ENCODE assay signal across 7 worm cellular contexts in genomic region chrIII:5991142-5991930, ce11.
TF ChIP-seq lines count a peak whose summit lies in the region.

TSS of gene T04C9.2 (plus strand) at chrIII:5991880.

TF ChIP-seq in whole organism, L1 larva, 84 proteins besides CTCF, POLR2A, EP300 and RAD21:
- TF ChIP-seq fkh-10 (GFP tag; optimal IDR thresholded peaks at IDR 0.05; lab: Kevin White, UChicago) = peak; percentile 37
- peak; percentile 55 for TF ChIP-seq lin-14 (GFP tag; optimal IDR thresholded peaks at IDR 0.05; lab: Kevin White, UChicago)
- peak in 1 of 2 experiments; percentile 7 for TF ChIP-seq lsy-2 (tag; optimal IDR thresholded peaks at IDR 0.05; lab: Kevin White, UChicago)
- TF ChIP-seq nhr-84 (tag; optimal IDR thresholded peaks at IDR 0.05; lab: Kevin White, UChicago) = no peak

TF ChIP-seq in whole organism, L2 larva, 48 proteins besides CTCF, POLR2A, EP300 and RAD21:
- TF ChIP-seq C34F6.9 (tag; optimal IDR thresholded peaks at IDR 0.05; lab: Kevin White, UChicago) (no peak), ceh-82 (tag; optimal IDR thresholded peaks at IDR 0.05; lab: Kevin White, UChicago) (no peak), mab-5 (tag; optimal IDR thresholded peaks at IDR 0.05; lab: Kevin White, UChicago) (peak; percentile 86), Y55F3AM.14 (GFP tag; optimal IDR thresholded peaks at IDR 0.05; lab: Kevin White, UChicago) (peak; percentile 13), unc-55 (GFP tag; optimal IDR thresholded peaks at IDR 0.05; lab: Kevin White, UChicago) (peak; percentile 22), zag-1 (tag; optimal IDR thresholded peaks at IDR 0.05; lab: Kevin White, UChicago) (peak; percentile 22), nhr-129 (tag; optimal IDR thresholded peaks at IDR 0.05; lab: Kevin White, UChicago) (peak; percentile 6), nhr-237 (tag; optimal IDR thresholded peaks at IDR 0.05; lab: Kevin White, UChicago) (no peak)

TF ChIP-seq in whole organism, L3 larva, 47 proteins besides CTCF, POLR2A, EP300 and RAD21 (continues in another document):
- no peak for TF ChIP-seq unc-39 (tag; optimal IDR thresholded peaks at IDR 0.05; lab: Kevin White, UChicago)
- TF ChIP-seq pqm-1 (tag; optimal IDR thresholded peaks at IDR 0.05; lab: Kevin White, UChicago) = peak; percentile 29
- no peak for TF ChIP-seq skn-1 (tag; optimal IDR thresholded peaks at IDR 0.05; lab: Kevin White, UChicago)
- TF ChIP-seq nfya-1 (tag; optimal IDR thresholded peaks at IDR 0.05; lab: Kevin White, UChicago; ENCODE audit: insufficient read depth) = peak; percentile 23
- no peak for TF ChIP-seq egl-5 (tag; optimal IDR thresholded peaks at IDR 0.05; lab: Kevin White, UChicago)
- TF ChIP-seq nhr-77 (tag; optimal IDR thresholded peaks at IDR 0.05; lab: Kevin White, UChicago) = no peak
- TF ChIP-seq mml-1 (tag; optimal IDR thresholded peaks at IDR 0.05; lab: Kevin White, UChicago) = no peak
- TF ChIP-seq lsy-12 (tag; optimal IDR thresholded peaks at IDR 0.05; lab: Kevin White, UChicago) = no peak
- no peak for TF ChIP-seq ZK546.5 (tag; optimal IDR thresholded peaks at IDR 0.05; lab: Kevin White, UChicago)
- no peak for TF ChIP-seq daf-12 (tag; optimal IDR thresholded peaks at IDR 0.05; lab: Kevin White, UChicago)
- peak; percentile 80 for TF ChIP-seq elt-1 (tag; optimal IDR thresholded peaks at IDR 0.05; lab: Kevin White, UChicago)
- no peak for TF ChIP-seq nhr-11 (tag; optimal IDR thresholded peaks at IDR 0.05; lab: Kevin White, UChicago)
- TF ChIP-seq ztf-4 (tag; optimal IDR thresholded peaks at IDR 0.05; lab: Kevin White, UChicago) = no peak
- no peak for TF ChIP-seq nhr-67 (tag; optimal IDR thresholded peaks at IDR 0.05; lab: Kevin White, UChicago)
- no peak for TF ChIP-seq nhr-43 (tag; optimal IDR thresholded peaks at IDR 0.05; lab: Kevin White, UChicago; ENCODE audit: poor library complexity, severe bottlenecking)
- peak; percentile 31 for TF ChIP-seq fkh-10 (GFP tag; optimal IDR thresholded peaks at IDR 0.05; lab: Kevin White, UChicago)

TF ChIP-seq in whole organism, L4 larva, 104 proteins besides CTCF, POLR2A, EP300 and RAD21 (continues in another document):
- TF ChIP-seq cey-2 (tag; optimal IDR thresholded peaks at IDR 0.05; lab: Kevin White, UChicago; ENCODE audit: borderline replicate concordance, insufficient read depth) (no peak), lin-13 (GFP tag; optimal IDR thresholded peaks at IDR 0.05; lab: Kevin White, UChicago) (no peak), F44E2.7 (GFP tag; IDR thresholded peaks at IDR 0.05; lab: Robert Waterston, UW) (no peak), Y75B8A.6 (GFP tag; IDR thresholded peaks at IDR 0.05; lab: Robert Waterston, UW) (no peak), snpc-4 (tag; optimal IDR thresholded peaks at IDR 0.05; lab: Kevin White, UChicago) (no peak), ama-1 (optimal IDR thresholded peaks at IDR 0.05; lab: Kevin White, UChicago) (no peak), ceh-20 (GFP tag; IDR thresholded peaks at IDR 0.05; lab: Robert Waterston, UW) (peak; percentile 57; the same call in 1 of the 2 replicates), zip-11 (GFP tag; IDR thresholded peaks at IDR 0.05; lab: Robert Waterston, UW) (no peak), spr-1 (tag; optimal IDR thresholded peaks at IDR 0.05; lab: Kevin White, UChicago) (no peak), gei-8 (GFP tag; optimal IDR thresholded peaks at IDR 0.05; lab: Kevin White, UChicago) (no peak), dmd-6 (GFP tag; IDR thresholded peaks at IDR 0.05; lab: Robert Waterston, UW) (peak; percentile 51; the same call in 1 of the 2 replicates), lim-7 (GFP tag; IDR thresholded peaks at IDR 0.05; lab: Robert Waterston, UW) (no peak), egl-27 (tag; optimal IDR thresholded peaks at IDR 0.05; lab: Kevin White, UChicago) (no peak), F49E8.2 (tag; optimal IDR thresholded peaks at IDR 0.05; lab: Kevin White, UChicago; ENCODE audit: borderline replicate concordance) (no peak), ctbp-1 (GFP tag; IDR thresholded peaks at IDR 0.05; lab: Robert Waterston, UW) (0 out of 2 replicates have a peak, but pooled peaks have one; percentile 45)

TF ChIP-seq in whole organism, late embryonic, 69 proteins besides CTCF, POLR2A, EP300 and RAD21:
- peak; percentile 51 for TF ChIP-seq unc-42 (tag; optimal IDR thresholded peaks at IDR 0.05; lab: Kevin White, UChicago)
- TF ChIP-seq K09A11.1 (tag; optimal IDR thresholded peaks at IDR 0.05; lab: Kevin White, UChicago; ENCODE audit: insufficient read depth) = no peak
- TF ChIP-seq sdc-2 (tag; optimal IDR thresholded peaks at IDR 0.05; lab: Kevin White, UChicago) = no peak
- no peak for TF ChIP-seq C38D4.7 (GFP tag; optimal IDR thresholded peaks at IDR 0.05; lab: Kevin White, UChicago)
- peak; percentile 47 for TF ChIP-seq unc-55 (GFP tag; optimal IDR thresholded peaks at IDR 0.05; lab: Kevin White, UChicago)
- no peak for TF ChIP-seq mec-3 (tag; optimal IDR thresholded peaks at IDR 0.05; lab: Kevin White, UChicago; ENCODE audit: borderline replicate concordance)

TF ChIP-seq in whole organism, mixed stage, embryonic, 35 proteins besides CTCF, POLR2A, EP300 and RAD21:
- TF ChIP-seq elt-1 (tag; optimal IDR thresholded peaks at IDR 0.05; lab: Kevin White, UChicago; ENCODE audit: borderline replicate concordance, insufficient read depth) (peak; percentile 12), nhr-28 (tag; optimal IDR thresholded peaks at IDR 0.05; lab: Kevin White, UChicago) (no peak), sptf-1 (tag; optimal IDR thresholded peaks at IDR 0.05; lab: Kevin White, UChicago) (no peak), M03D4.4 (tag; optimal IDR thresholded peaks at IDR 0.05; lab: Kevin White, UChicago) (no peak), unc-120 (tag; optimal IDR thresholded peaks at IDR 0.05; lab: Kevin White, UChicago; ENCODE audit: poor library complexity, severe bottlenecking) (no peak), pha-4 (tag; optimal IDR thresholded peaks at IDR 0.05; lab: Kevin White, UChicago) (no peak), elt-3 (tag; optimal IDR thresholded peaks at IDR 0.05; lab: Kevin White, UChicago) (no peak), lsy-2 (tag; optimal IDR thresholded peaks at IDR 0.05; lab: Kevin White, UChicago) (no peak), snpc-4 (tag; optimal IDR thresholded peaks at IDR 0.05; lab: Kevin White, UChicago) (no peak), mab-5 (tag; optimal IDR thresholded peaks at IDR 0.05; lab: Kevin White, UChicago) (no peak), unc-62 (GFP tag; optimal IDR thresholded peaks at IDR 0.05; lab: Kevin White, UChicago) (peak; percentile 51), ham-2 (GFP tag; optimal IDR thresholded peaks at IDR 0.05; lab: Kevin White, UChicago) (no peak), bed-3 (GFP tag; optimal IDR thresholded peaks at IDR 0.05; lab: Kevin White, UChicago) (no peak), nhr-2 (tag; optimal IDR thresholded peaks at IDR 0.05; lab: Kevin White, UChicago) (no peak), cnd-1 (tag; optimal IDR thresholded peaks at IDR 0.05; lab: Kevin White, UChicago) (no peak)

TF ChIP-seq in whole organism, young adult, 124 proteins besides CTCF, POLR2A, EP300 and RAD21:
- TF ChIP-seq snpc-1.3 (tag; optimal IDR thresholded peaks at IDR 0.05; lab: Kevin White, UChicago; ENCODE audit: insufficient read depth) = no peak
- TF ChIP-seq nhr-80 (tag; optimal IDR thresholded peaks at IDR 0.05; lab: Kevin White, UChicago) = peak; percentile 45
- TF ChIP-seq let-526 (GFP tag; IDR thresholded peaks at IDR 0.05; lab: Robert Waterston, UW) = no peak
- TF ChIP-seq B0019.2 (GFP tag; conservative IDR thresholded peaks at IDR 0.05; lab: Robert Waterston, UW) = no peak
- no peak for TF ChIP-seq fkh-3 (tag; optimal IDR thresholded peaks at IDR 0.05; lab: Kevin White, UChicago)
- TF ChIP-seq snpc-3.4 (tag; optimal IDR thresholded peaks at IDR 0.05; lab: Kevin White, UChicago) = no peak
- no peak for TF ChIP-seq Y79H2A.3 (GFP tag; conservative IDR thresholded peaks at IDR 0.05; lab: Robert Waterston, UW)
- no peak for TF ChIP-seq attf-6 (GFP tag; IDR thresholded peaks at IDR 0.05; lab: Robert Waterston, UW)
- TF ChIP-seq let-607 (tag; optimal IDR thresholded peaks at IDR 0.05; lab: Kevin White, UChicago) = peak in 1 of 2 experiments; percentile 29
- no peak for TF ChIP-seq cebp-1 (GFP tag; IDR thresholded peaks at IDR 0.05; lab: Robert Waterston, UW)
- TF ChIP-seq cebp-1 (tag; optimal IDR thresholded peaks at IDR 0.05; lab: Kevin White, UChicago) = peak; percentile 44
- no peak for TF ChIP-seq ceh-58 (GFP tag; IDR thresholded peaks at IDR 0.05; lab: Robert Waterston, UW)
